Worm (Caenorhabditis elegans): ENCODE results near the gene dct-15.

- TF ChIP-seq ceh-36 (tag; optimal IDR thresholded peaks at IDR 0.05), result no peak
- no peak for TF ChIP-seq ama-1 (optimal IDR thresholded peaks at IDR 0.05)
- TF ChIP-seq ceh-13 (GFP tag; optimal IDR thresholded peaks at IDR 0.05), result no peak
- TF ChIP-seq aly-1 (tag; optimal IDR thresholded peaks at IDR 0.05), result no peak
- no peak for TF ChIP-seq ets-7 (tag; optimal IDR thresholded peaks at IDR 0.05)
- no peak for TF ChIP-seq pes-1 (GFP tag; IDR thresholded peaks at IDR 0.05)
- no peak for TF ChIP-seq flt-1 (GFP tag; IDR thresholded peaks at IDR 0.05)
- TF ChIP-seq hnd-1 (tag; optimal IDR thresholded peaks at IDR 0.05), result no peak
- TF ChIP-seq hmbx-1 (tag; optimal IDR thresholded peaks at IDR 0.05), result no peak
- no peak for TF ChIP-seq scrt-1 (GFP tag; IDR thresholded peaks at IDR 0.05)
Measured at ce11 chrIV:9846574-9846973, 36.0 kb upstream of the dct-15 start, which contains the start of gene K07F5.6.

Data from whole organism, early embryonic.